Fruit fly (Drosophila melanogaster) whole organism, embryonic: ENCODE measurements around the gene Spc25.

Experiments
- Bgb ChIP-seq: fragments of 200-800 bp; sonication (Bioruptor generic); IDR thresholded peaks from 2 replicates; pipeline ENCODE4 v1.3.6; 2022; ENCODE audit warnings: missing biosample characterization, missing genetic modification characterization; ENCODE audit not compliant: partially characterized antibody
- CG10431 ChIP-seq: fragments of 200-800 bp; sonication (Bioruptor generic); optimal IDR thresholded peaks from 3 replicates; lab custom pipeline; 2018; ENCODE audit warnings: missing biosample characterization, mild to moderate bottlenecking, missing genetic modification characterization
- CG12155 ChIP-seq: fragments of 200-800 bp; sonication (Bioruptor generic); optimal IDR thresholded peaks from 3 replicates; lab custom pipeline; 2016; ENCODE audit warnings: missing biosample characterization, missing genetic modification characterization
- CG1233 ChIP-seq: fragments of 200-800 bp; sonication (Bioruptor generic); optimal IDR thresholded peaks from 4 replicates; lab custom pipeline; 2018; ENCODE audit warnings: missing biosample characterization, mild to moderate bottlenecking, missing genetic modification characterization
- CG12942 ChIP-seq: fragments of 200-800 bp; sonication (Bioruptor generic); optimal IDR thresholded peaks from 3 replicates; lab custom pipeline; 2016; ENCODE audit warnings: missing biosample characterization, missing genetic modification characterization
- CG13624 ChIP-seq: fragments of 200-800 bp; sonication (Bioruptor generic); optimal IDR thresholded peaks from 2 replicates; lab custom pipeline; 2016; ENCODE audit warnings: missing biosample characterization, missing genetic modification characterization
- CG14965 ChIP-seq: fragments of 200-800 bp; sonication (Bioruptor generic); optimal IDR thresholded peaks from 2 replicates; lab custom pipeline; 2016; ENCODE audit warnings: missing biosample characterization, missing genetic modification characterization, borderline replicate concordance
- CG15479 ChIP-seq: fragments of 200-800 bp; sonication (Bioruptor generic); optimal IDR thresholded peaks from 3 replicates; lab custom pipeline; 2019; ENCODE audit warnings: missing biosample characterization, mild to moderate bottlenecking, missing genetic modification characterization, moderate library complexity
- CG15696 ChIP-seq: fragments of 200-800 bp; sonication (Bioruptor generic); optimal IDR thresholded peaks from 2 replicates; lab custom pipeline; 2019; ENCODE audit warnings: missing biosample characterization, mild to moderate bottlenecking, missing genetic modification characterization, moderate library complexity
- CG1602 ChIP-seq: fragments of 200-800 bp; sonication (Bioruptor generic); optimal IDR thresholded peaks from 3 replicates; lab custom pipeline; 2016; ENCODE audit warnings: missing biosample characterization, missing genetic modification characterization
- CG1603 ChIP-seq: fragments of 200-800 bp; sonication (Bioruptor generic); optimal IDR thresholded peaks from 2 replicates; lab custom pipeline; 2019; ENCODE audit warnings: missing biosample characterization, mild to moderate bottlenecking, missing genetic modification characterization, moderate library complexity
- CG17186 ChIP-seq: fragments of 200-800 bp; sonication (Bioruptor generic); optimal IDR thresholded peaks from 3 replicates; lab custom pipeline; 2017; ENCODE audit warnings: missing biosample characterization, missing genetic modification reagents, missing genetic modification characterization
- CG1792 ChIP-seq: fragments of 200-800 bp; sonication (Bioruptor generic); optimal IDR thresholded peaks from 2 replicates; lab custom pipeline; 2016; ENCODE audit warnings: missing biosample characterization, missing genetic modification characterization
- CG18476 ChIP-seq: fragments of 200-800 bp; sonication (Bioruptor generic); optimal IDR thresholded peaks from 2 replicates; lab custom pipeline; 2016; ENCODE audit warnings: missing biosample characterization, mild to moderate bottlenecking, missing genetic modification characterization
- CG32532 ChIP-seq: fragments of 200-800 bp; sonication (Bioruptor generic); IDR thresholded peaks from 2 replicates; pipeline ENCODE4 v1.3.6; 2022; ENCODE audit warnings: missing biosample characterization, missing genetic modification characterization
- CG3995 ChIP-seq: fragments of 200-800 bp; sonication (Bioruptor generic); optimal IDR thresholded peaks from 3 replicates; lab custom pipeline; 2016; ENCODE audit warnings: missing biosample characterization, missing genetic modification characterization
- CG6689 ChIP-seq: fragments of 200-800 bp; sonication (Bioruptor generic); IDR thresholded peaks from 2 replicates; pipeline ENCODE4 v1.3.6; 2022; ENCODE audit warnings: missing biosample characterization, missing genetic modification characterization
- CG6854 ChIP-seq: fragments of 200-800 bp; sonication (Bioruptor generic); optimal IDR thresholded peaks from 3 replicates; lab custom pipeline; 2017; ENCODE audit warnings: missing biosample characterization, mild to moderate bottlenecking, missing genetic modification characterization
- CG7372 ChIP-seq: fragments of 200-800 bp; sonication (Bioruptor generic); IDR thresholded peaks from 2 replicates; pipeline ENCODE4 v1.3.6; 2022; ENCODE audit warnings: missing biosample characterization, missing genetic modification characterization
- CG7745 ChIP-seq: fragments of 200-800 bp; sonication (Bioruptor generic); optimal IDR thresholded peaks from 2 replicates; lab custom pipeline; 2018; ENCODE audit warnings: missing biosample characterization, mild to moderate bottlenecking, missing genetic modification characterization, moderate library complexity
- CG9797 ChIP-seq: fragments of 200-800 bp; sonication (Bioruptor generic); optimal IDR thresholded peaks from 3 replicates; lab custom pipeline; 2018; ENCODE audit warnings: missing biosample characterization, mild to moderate bottlenecking, missing genetic modification characterization
- Dbx ChIP-seq: fragments of 200-800 bp; sonication (Bioruptor generic); IDR thresholded peaks from 3 replicates; pipeline ENCODE4 v1.3.6; 2022; ENCODE audit warnings: missing biosample characterization, missing genetic modification characterization
- Dek ChIP-seq: fragments of 200-800 bp; sonication (Bioruptor generic); optimal IDR thresholded peaks from 3 replicates; lab custom pipeline; 2019; ENCODE audit warnings: missing biosample characterization, mild to moderate bottlenecking, missing genetic modification characterization, moderate library complexity
- Dfd ChIP-seq, 2 experiments: fragments of >200 bp; optimal IDR thresholded peaks; 2 replicates each; lab custom pipeline; 2017; ENCODE audit warnings: missing biosample characterization in 2 of 2, missing genetic modification characterization in 2 of 2
- ERR ChIP-seq: fragments of 200-800 bp; sonication (Bioruptor generic); optimal IDR thresholded peaks from 2 replicates; lab custom pipeline; 2016; ENCODE audit warnings: missing biosample characterization, missing genetic modification characterization
- Eip74EF ChIP-seq, 2 experiments: fragments of 200-800 bp in 1 of 2; fragments of >200 bp in 1 of 2; sonication (Bioruptor generic) in 1 of 2; optimal IDR thresholded peaks; 2 replicates each; lab custom pipeline; 2017 to 2019; ENCODE audit warnings: missing biosample characterization in 2 of 2, missing genetic modification characterization in 2 of 2, mild to moderate bottlenecking in 1 of 2, moderate library complexity in 1 of 2
- Fer1 ChIP-seq: fragments of 200-800 bp; sonication (Bioruptor generic); optimal IDR thresholded peaks from 2 replicates; lab custom pipeline; 2017; ENCODE audit warnings: missing biosample characterization, mild to moderate bottlenecking, missing genetic modification characterization
- MTF-1 ChIP-seq: fragments of 200-800 bp; sonication (Bioruptor generic); optimal IDR thresholded peaks from 2 replicates; lab custom pipeline; 2018; ENCODE audit warnings: missing biosample characterization, mild to moderate bottlenecking, missing genetic modification characterization, borderline replicate concordance
- Neu2 ChIP-seq: fragments of 200-800 bp; sonication (Bioruptor generic); optimal IDR thresholded peaks from 3 replicates; lab custom pipeline; 2016; ENCODE audit warnings: missing biosample characterization, missing genetic modification characterization, borderline replicate concordance
- ap ChIP-seq: fragments of 200-800 bp; sonication (Bioruptor generic); IDR thresholded peaks from 2 replicates; pipeline ENCODE4 v1.3.6; 2022; ENCODE audit warnings: missing biosample characterization, missing genetic modification characterization
- ato ChIP-seq: fragments of 200-800 bp; sonication (Bioruptor generic); IDR thresholded peaks from 2 replicates; pipeline ENCODE4 v1.3.6; 2022; ENCODE audit warnings: missing biosample characterization, missing genetic modification characterization; ENCODE audit not compliant: partially characterized antibody
- btn ChIP-seq: fragments of 200-800 bp; sonication (Bioruptor generic); optimal IDR thresholded peaks from 2 replicates; lab custom pipeline; 2016; ENCODE audit warnings: missing biosample characterization, missing genetic modification characterization
- cato ChIP-seq: fragments of 200-800 bp; sonication (Bioruptor generic); optimal IDR thresholded peaks from 2 replicates; lab custom pipeline; 2016; ENCODE audit warnings: missing biosample characterization, missing genetic modification characterization, borderline replicate concordance
- caup ChIP-seq: fragments of 200-800 bp; sonication (Bioruptor generic); optimal IDR thresholded peaks from 3 replicates; lab custom pipeline; 2017; ENCODE audit warnings: missing biosample characterization, mild to moderate bottlenecking, missing genetic modification characterization, moderate library complexity; ENCODE audit not compliant: severe bottlenecking
- crol ChIP-seq: fragments of 200-800 bp; sonication (Bioruptor generic); IDR thresholded peaks from 2 replicates; pipeline ENCODE4 v1.3.6; 2022; ENCODE audit warnings: missing biosample characterization, missing genetic modification characterization
- danr ChIP-seq: fragments of 200-800 bp; sonication (Bioruptor generic); IDR thresholded peaks from 2 replicates; pipeline ENCODE4 v1.3.6; 2022; ENCODE audit warnings: missing biosample characterization, missing genetic modification characterization
- grau ChIP-seq: fragments of 200-800 bp; optimal IDR thresholded peaks from 3 replicates; lab custom pipeline; 2019; ENCODE audit warnings: missing biosample characterization, mild to moderate bottlenecking, missing genetic modification characterization, moderate library complexity
- gsb-n ChIP-seq: fragments of 200-800 bp; sonication (Bioruptor generic); optimal IDR thresholded peaks from 3 replicates; lab custom pipeline; 2018; ENCODE audit warnings: missing biosample characterization, mild to moderate bottlenecking, missing genetic modification characterization
- hth ChIP-seq: fragments of >200 bp; optimal IDR thresholded peaks from 2 replicates; lab custom pipeline; 2017; ENCODE audit warnings: inconsistent platforms
- scrt ChIP-seq: fragments of 200-800 bp; sonication (Bioruptor generic); optimal IDR thresholded peaks from 2 replicates; lab custom pipeline; 2018; ENCODE audit warnings: missing biosample characterization, mild to moderate bottlenecking, missing genetic modification characterization, moderate library complexity
- slp2 ChIP-seq: fragments of 200-800 bp; sonication (Bioruptor generic); optimal IDR thresholded peaks from 2 replicates; lab custom pipeline; 2016; ENCODE audit warnings: missing biosample characterization, missing genetic modification characterization
- sna ChIP-seq: fragments of 200-800 bp; sonication (Bioruptor generic); IDR thresholded peaks from 2 replicates; pipeline ENCODE4 v1.3.6; 2022; ENCODE audit warnings: missing biosample characterization, missing genetic modification characterization; ENCODE audit not compliant: partially characterized antibody
- ssp ChIP-seq: fragments of 200-800 bp; sonication (Bioruptor generic); IDR thresholded peaks from 2 replicates; pipeline ENCODE4 v1.3.6; 2022; ENCODE audit warnings: missing biosample characterization, missing genetic modification characterization
- stwl ChIP-seq: fragments of 200-800 bp; sonication (Bioruptor generic); optimal IDR thresholded peaks from 3 replicates; lab custom pipeline; 2018; ENCODE audit warnings: missing biosample characterization, mild to moderate bottlenecking, missing genetic modification characterization, moderate library complexity
- twi ChIP-seq: fragments of 200-800 bp; optimal IDR thresholded peaks from 2 replicates; lab custom pipeline; 2019; ENCODE audit warnings: missing biosample characterization, mild to moderate bottlenecking, missing genetic modification characterization, moderate library complexity
- usp ChIP-seq: fragments of >200 bp; optimal IDR thresholded peaks from 2 replicates; lab custom pipeline; 2017; ENCODE audit warnings: missing biosample characterization, missing genetic modification characterization
- vfl ChIP-seq: fragments of 200-800 bp; sonication (Bioruptor generic); optimal IDR thresholded peaks from 2 replicates; lab custom pipeline; 2016; ENCODE audit warnings: missing biosample characterization, missing genetic modification characterization
- zen2 ChIP-seq: fragments of 200-800 bp; sonication (Bioruptor generic); IDR thresholded peaks from 3 replicates; pipeline ENCODE4 v1.3.6; 2022; ENCODE audit warnings: missing biosample characterization, missing genetic modification characterization; ENCODE audit not compliant: partially characterized antibody

Gene Spc25

DNA sequence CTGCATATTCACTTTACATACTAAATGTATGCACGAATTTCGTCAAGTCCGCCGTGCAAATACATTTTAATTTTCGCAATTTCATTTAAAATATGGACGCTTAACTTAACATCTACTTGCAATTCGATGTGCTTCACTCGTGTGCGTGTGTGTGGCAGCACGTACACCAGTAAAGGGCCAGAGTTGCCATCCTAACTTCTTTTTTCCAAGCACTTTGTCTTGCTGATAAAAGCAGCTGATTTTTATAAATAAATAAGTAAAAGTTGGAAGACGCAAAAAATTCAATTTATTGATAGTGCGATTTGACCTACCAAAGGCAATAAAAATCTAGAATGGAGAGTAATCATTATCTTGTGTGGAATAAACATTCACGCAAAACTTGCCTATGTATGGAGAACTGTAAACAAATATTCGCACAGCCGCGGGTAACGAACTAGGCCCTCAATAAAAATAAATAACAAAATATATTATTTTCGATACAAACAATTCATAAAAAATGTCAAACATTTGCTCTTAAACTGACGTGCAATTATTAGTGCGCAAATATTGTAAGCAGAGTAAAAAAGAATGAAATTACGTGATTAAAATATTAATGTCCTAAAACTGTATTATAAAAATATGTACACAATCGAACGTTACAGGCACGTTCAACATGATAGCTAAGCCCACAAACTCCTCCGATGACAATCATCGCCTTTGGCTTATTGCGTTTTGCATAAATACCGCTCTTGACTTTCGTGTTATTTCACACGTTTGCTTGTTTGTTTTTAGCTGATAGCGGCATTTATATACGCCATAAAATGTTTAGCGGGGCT lies 20.8 kb downstream of the Spc25 start (continued):
- TF ChIP-seq slp2 (GFP tag; lab: Kevin White, UChicago) (no peak), CG12155 (GFP tag; lab: Kevin White, UChicago) (peak; percentile 44), usp (GFP tag; lab: Kevin White, UChicago) (no peak), CG3995 (GFP tag; lab: Kevin White, UChicago) (peak; percentile 50), CG13624 (GFP tag; lab: Kevin White, UChicago) (peak; percentile 38), crol (GFP tag; lab: Robert Waterston, UW) (no peak), CG10431 (GFP tag; lab: Kevin White, UChicago) (no peak), CG18476 (peak; percentile 31), scrt (GFP tag; lab: Kevin White, UChicago) (peak; percentile 55), ap (GFP tag; lab: Robert Waterston, UW) (no peak), CG17186 (GFP tag; lab: Kevin White, UChicago) (no peak), CG7372 (GFP tag; lab: Robert Waterston, UW) (0 out of 2 replicates have a peak, but pooled peaks have one; percentile 33), danr (GFP tag; lab: Robert Waterston, UW) (no peak), gsb-n (tag; lab: Kevin White, UChicago) (no peak), CG15479 (GFP tag; lab: Kevin White, UChicago) (no peak), cato (peak; percentile 43), ato (GFP tag; lab: Robert Waterston, UW) (no peak), Dfd (GFP tag; optimal IDR thresholded peaks at IDR 0.05; lab: Kevin White, UChicago) (no peak), Dek (peak; percentile 82), CG15696 (tag; lab: Kevin White, UChicago) (peak; percentile 39), CG7745 (tag; lab: Kevin White, UChicago) (no peak), CG1792 (GFP tag; lab: Kevin White, UChicago) (no peak), hth (no peak), grau (peak; percentile 81), sna (0 out of 2 replicates have a peak, but pooled peaks have one; percentile 13), CG1602 (GFP tag; lab: Kevin White, UChicago) (peak; percentile 44), btn (GFP tag; lab: Kevin White, UChicago) (no peak), Eip74EF (GFP tag; optimal IDR thresholded peaks at IDR 0.05; lab: Kevin White, UChicago) (no peak), CG12942 (GFP tag; lab: Kevin White, UChicago) (peak; percentile 20), CG32532 (peak; percentile 79), CG9797 (no peak), caup (peak; percentile 78), Dbx (GFP tag; lab: Robert Waterston, UW) (no peak), CG6854 (peak; percentile 67), MTF-1 (GFP tag; lab: Kevin White, UChicago) (no peak), zen2 (GFP tag; lab: Robert Waterston, UW) (no peak), CG1233 (GFP tag; lab: Kevin White, UChicago) (peak; percentile 80), CG14965 (no peak), CG1603 (no peak), stwl (tag; lab: Kevin White, UChicago) (peak; percentile 44), CG6689 (GFP tag; lab: Robert Waterston, UW) (peak; percentile 45), ssp (GFP tag; lab: Robert Waterston, UW) (peak; percentile 14; the same call in 1 of the 2 replicates), Fer1 (peak; percentile 69), vfl (GFP tag; lab: Kevin White, UChicago) (no peak), ERR (no peak), twi (tag; lab: Kevin White, UChicago) (peak; percentile 15), Bgb (GFP tag; lab: Robert Waterston, UW) (no peak; the same call in 1 of the 2 replicates), Neu2 (GFP tag; lab: Kevin White, UChicago) (no peak)
